Fruit fly (Drosophila melanogaster) Kc167 (cell line): ENCODE measurements around the gene CG43249.

Source experiments
- Myc ChIP-seq: fragments of >200 bp; optimal IDR thresholded peaks from 2 replicates; lab custom pipeline; 2017; ENCODE audit warnings: missing external identifiers
- insv ChIP-seq: fragments of >200 bp; optimal IDR thresholded peaks from 3 replicates; lab custom pipeline; 2018; ENCODE audit warnings: missing external identifiers
- ttk ChIP-seq: sonication (Bioruptor generic); optimal IDR thresholded peaks from 2 replicates; lab custom pipeline; 2017; ENCODE audit warnings: missing external identifiers

DNA sequence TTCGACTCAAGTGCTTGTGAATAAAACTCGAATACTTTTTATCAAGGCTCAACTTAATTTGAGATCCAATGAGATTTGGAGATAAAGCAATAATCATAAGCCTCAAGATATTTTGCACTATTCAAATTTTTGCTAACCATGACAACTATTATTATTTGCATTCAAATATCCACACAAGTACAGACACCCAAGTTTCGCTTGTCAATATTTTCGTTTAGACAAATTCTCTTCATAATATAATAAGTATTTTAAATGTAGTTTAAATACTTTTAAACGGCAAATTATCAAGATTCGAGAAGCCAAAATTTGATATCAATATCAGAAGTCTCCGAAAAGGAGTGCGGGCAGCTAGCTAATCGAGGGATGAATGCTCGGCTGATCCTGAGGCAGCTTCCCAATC is 25.4 kb downstream of the CG43249 start, which contains the start of gene CG33061:
- TF ChIP-seq ttk (lab: Kevin White, UChicago) (no peak), insv (lab: Kevin White, UChicago) (no peak), Myc (lab: Kevin White, UChicago) (no peak)
